Worm (Caenorhabditis elegans) whole organism, young adult: ENCODE data around the gene lsd-1.
A peak's percentile ranks its signal among the peaks of the same experiment; 100 is the strongest.

Experiments
- F10E7.11 ChIP-seq: sonication (generic microtip); optimal IDR thresholded peaks from 2 replicates; lab custom pipeline; 2017; ENCODE audit warnings: mild to moderate bottlenecking, missing genetic modification characterization, moderate library complexity, missing compliant biosample characterization
- F23B12.7 ChIP-seq: sonication (generic microtip); optimal IDR thresholded peaks from 2 replicates; lab custom pipeline; 2017; ENCODE audit warnings: missing genetic modification characterization, mild to moderate bottlenecking, missing compliant biosample characterization, antibody characterized with exemption, moderate library complexity; ENCODE audit not compliant: insufficient read depth
- F33H1.4 ChIP-seq: fragments of 200-800 bp; sonication (Bioruptor generic); IDR thresholded peaks from 2 replicates; pipeline ENCODE4 v1.3.6; 2022; ENCODE audit warnings: missing genetic modification reagents, missing genetic modification characterization, missing compliant biosample characterization
- F39B2.1 ChIP-seq: fragments of 200-800 bp; sonication (Bioruptor generic); IDR thresholded peaks from 2 replicates; pipeline ENCODE4 v1.3.6; 2022; ENCODE audit warnings: missing genetic modification reagents, missing genetic modification characterization, missing compliant biosample characterization
- F52B5.7 ChIP-seq: sonication (generic microtip); optimal IDR thresholded peaks from 2 replicates; lab custom pipeline; 2016; ENCODE audit warnings: mild to moderate bottlenecking, missing genetic modification characterization, missing compliant biosample characterization
- F57C9.4 ChIP-seq: sonication (generic microtip); optimal IDR thresholded peaks from 2 replicates; lab custom pipeline; 2017; ENCODE audit warnings: mild to moderate bottlenecking, missing genetic modification characterization, missing compliant biosample characterization
- T26A5.8 ChIP-seq: sonication (generic microtip); optimal IDR thresholded peaks from 2 replicates; lab custom pipeline; 2016; ENCODE audit warnings: missing genetic modification characterization, missing compliant biosample characterization
- Y56A3A.18 ChIP-seq: fragments of 200-800 bp; sonication (Bioruptor generic); IDR thresholded peaks from 2 replicates; pipeline ENCODE4 v1.3.6; 2022; ENCODE audit warnings: missing genetic modification reagents, missing genetic modification characterization, missing compliant biosample characterization
- Y79H2A.3 ChIP-seq: fragments of 200-800 bp; sonication (Bioruptor generic); conservative IDR thresholded peaks from 2 replicates; pipeline ENCODE4 v1.3.6; 2022; ENCODE audit warnings: missing genetic modification reagents, missing genetic modification characterization, missing compliant biosample characterization
- Y95B8A.8 ChIP-seq: fragments of 200-800 bp; sonication (Bioruptor generic); IDR thresholded peaks from 2 replicates; pipeline ENCODE4 v1.3.6; 2022; ENCODE audit warnings: missing genetic modification reagents, missing genetic modification characterization, missing compliant biosample characterization
- ZK185.1 ChIP-seq: sonication (generic microtip); optimal IDR thresholded peaks from 2 replicates; lab custom pipeline; 2016; ENCODE audit warnings: mild to moderate bottlenecking, missing genetic modification characterization, missing compliant biosample characterization; ENCODE audit not compliant: poor library complexity, severe bottlenecking
- aptf-2 ChIP-seq: fragments of 200-800 bp; sonication (Bioruptor generic); conservative IDR thresholded peaks from 2 replicates; pipeline ENCODE4 v1.3.6; 2022; ENCODE audit warnings: missing genetic modification reagents, missing genetic modification characterization, missing compliant biosample characterization
- attf-5 ChIP-seq: fragments of 200-800 bp; sonication (Bioruptor generic); optimal IDR thresholded peaks from 2 replicates; lab custom pipeline; 2018; ENCODE audit warnings: mild to moderate bottlenecking, missing genetic modification characterization, missing compliant biosample characterization
- cebp-1 ChIP-seq, 2 experiments: fragments of 200-800 bp in 1 of 2; sonication (Bioruptor generic) in 1 of 2; sonication (generic microtip) in 1 of 2; IDR thresholded peaks in 1 of 2; optimal IDR thresholded peaks in 1 of 2; 2 replicates each; pipeline versions ENCODE4 v1.3.6 to Lab custom; 2017 to 2022; ENCODE audit warnings: missing compliant biosample characterization in 2 of 2, missing genetic modification characterization in 2 of 2, mild to moderate bottlenecking in 1 of 2, missing genetic modification reagents in 1 of 2, moderate library complexity in 1 of 2
- cebp-2 ChIP-seq: fragments of 200-800 bp; sonication (Bioruptor generic); IDR thresholded peaks from 2 replicates; pipeline ENCODE4 v1.3.6; 2022; ENCODE audit warnings: missing genetic modification characterization, missing compliant biosample characterization
- dpl-1 ChIP-seq: fragments of 150-350 bp; optimal IDR thresholded peaks from 2 replicates; lab custom pipeline; 2014; ENCODE audit warnings: missing biosample characterization, missing genetic modification reagents, missing genetic modification characterization
- efl-1 ChIP-seq: fragments of 150-350 bp; optimal IDR thresholded peaks from 2 replicates; lab custom pipeline; 2014; ENCODE audit warnings: missing biosample characterization, missing genetic modification reagents, missing genetic modification characterization
- fkh-3 ChIP-seq: sonication (generic microtip); optimal IDR thresholded peaks from 2 replicates; lab custom pipeline; 2016; ENCODE audit warnings: mild to moderate bottlenecking, missing genetic modification characterization, missing compliant biosample characterization
- him-1 ChIP-seq: sonication (generic microtip); optimal IDR thresholded peaks from 2 replicates; lab custom pipeline; 2016; ENCODE audit warnings: missing genotype, missing genetic modification reagents, missing genetic modification characterization, missing compliant biosample characterization
- hlh-26 ChIP-seq: fragments of 200-800 bp; sonication (Bioruptor generic); conservative IDR thresholded peaks from 2 replicates; pipeline ENCODE4 v1.3.6; 2022; ENCODE audit warnings: missing genetic modification reagents, missing genetic modification characterization, missing compliant biosample characterization
- hrde-1 ChIP-seq: sonication (generic microtip); optimal IDR thresholded peaks from 2 replicates; lab custom pipeline; 2016; ENCODE audit warnings: missing genetic modification characterization, mild to moderate bottlenecking, missing compliant biosample characterization, moderate library complexity, missing genotype, missing genetic modification reagents, borderline replicate concordance
- let-607 ChIP-seq, 2 experiments: fragments of 200-800 bp in 1 of 2; sonication (Bioruptor generic) in 1 of 2; sonication (generic microtip) in 1 of 2; optimal IDR thresholded peaks; 2 replicates each; lab custom pipeline; 2016 to 2018; ENCODE audit warnings: mild to moderate bottlenecking in 2 of 2, missing compliant biosample characterization in 2 of 2, missing genetic modification characterization in 2 of 2, moderate library complexity in 2 of 2, missing genotype in 1 of 2
- lin-35 ChIP-seq, 3 experiments: fragments of 150-350 bp in 2 of 3; sonication (generic microtip) in 1 of 3; optimal IDR thresholded peaks; 2 replicates each; lab custom pipeline; 2014 to 2018; ENCODE audit warnings: missing biosample characterization in 3 of 3, missing genetic modification characterization in 3 of 3, missing genetic modification reagents in 3 of 3
- lsy-27 ChIP-seq: sonication (generic microtip); optimal IDR thresholded peaks from 2 replicates; lab custom pipeline; 2017; ENCODE audit warnings: missing genetic modification characterization, mild to moderate bottlenecking, missing compliant biosample characterization, antibody characterized with exemption, missing genotype, borderline replicate concordance; ENCODE audit not compliant: insufficient read depth
- madf-3 ChIP-seq: fragments of 200-800 bp; sonication (Bioruptor generic); IDR thresholded peaks from 2 replicates; pipeline ENCODE4 v1.3.6; 2022; ENCODE audit warnings: missing genetic modification reagents, missing genetic modification characterization, missing compliant biosample characterization
- mxl-1 ChIP-seq: sonication (generic microtip); optimal IDR thresholded peaks from 2 replicates; lab custom pipeline; 2016; ENCODE audit warnings: missing genetic modification characterization, missing compliant biosample characterization
- nfya-1 ChIP-seq: sonication (generic microtip); optimal IDR thresholded peaks from 2 replicates; lab custom pipeline; 2017; ENCODE audit warnings: antibody characterized with exemption, missing compliant biosample characterization, missing genetic modification characterization, borderline replicate concordance; ENCODE audit not compliant: insufficient read depth
- nfya-2 ChIP-seq: fragments of 200-800 bp; sonication (Bioruptor generic); IDR thresholded peaks from 2 replicates; pipeline ENCODE4 v1.3.6; 2022; ENCODE audit warnings: missing genetic modification reagents, missing genetic modification characterization, missing compliant biosample characterization
- pbrm-1 ChIP-seq: fragments of 200-800 bp; sonication (Bioruptor generic); IDR thresholded peaks from 2 replicates; pipeline ENCODE4 v1.3.6; 2022; ENCODE audit warnings: missing genetic modification reagents, missing genetic modification characterization, missing compliant biosample characterization
- pha-4 ChIP-seq: fragments of 150-350 bp; sonication (generic microtip); optimal IDR thresholded peaks from 2 replicates; lab custom pipeline; 2014; ENCODE audit warnings: missing biosample characterization, missing genetic modification reagents, missing genetic modification characterization
- rcor-1 ChIP-seq: fragments of 200-800 bp; sonication (Bioruptor generic); IDR thresholded peaks from 2 replicates; pipeline ENCODE4 v1.3.6; 2022; ENCODE audit warnings: missing genetic modification reagents, missing genetic modification characterization, missing compliant biosample characterization
- repo-1 ChIP-seq: sonication (generic microtip); optimal IDR thresholded peaks from 2 replicates; lab custom pipeline; 2017; ENCODE audit warnings: mild to moderate bottlenecking, missing genetic modification characterization, missing compliant biosample characterization
- sea-2 ChIP-seq: fragments of 200-800 bp; sonication (Bioruptor generic); IDR thresholded peaks from 2 replicates; pipeline ENCODE4 v1.3.6; 2022; ENCODE audit warnings: missing genetic modification characterization, missing compliant biosample characterization
- snpc-1.3 ChIP-seq: sonication (generic microtip); optimal IDR thresholded peaks from 2 replicates; lab custom pipeline; 2017; ENCODE audit warnings: missing genetic modification characterization, mild to moderate bottlenecking, missing compliant biosample characterization, antibody characterized with exemption, moderate library complexity, missing genotype, missing genetic modification reagents; ENCODE audit not compliant: insufficient read depth
- snpc-4 ChIP-seq, 5 experiments: fragments of 150-350 bp in 1 of 5; sonication (generic microtip) in 4 of 5; optimal IDR thresholded peaks; 2 replicates each; lab custom pipeline; 2014 to 2018; ENCODE audit warnings: missing genetic modification characterization in 5 of 5, missing biosample characterization in 3 of 5, antibody characterized with exemption in 2 of 5, mild to moderate bottlenecking in 2 of 5, missing compliant biosample characterization in 2 of 5, missing genotype in 2 of 5, moderate library complexity in 2 of 5, missing genetic modification reagents in 1 of 5
- xnd-1 ChIP-seq: sonication (generic microtip); optimal IDR thresholded peaks from 2 replicates; lab custom pipeline; 2016; ENCODE audit warnings: missing genotype, missing genetic modification reagents, missing genetic modification characterization, missing compliant biosample characterization
- ztf-6 ChIP-seq: fragments of 200-800 bp; sonication (Bioruptor generic); IDR thresholded peaks from 2 replicates; pipeline ENCODE4 v1.3.6; 2022; ENCODE audit warnings: missing genetic modification reagents, missing genetic modification characterization, missing compliant biosample characterization

Gene lsd-1

DNA sequence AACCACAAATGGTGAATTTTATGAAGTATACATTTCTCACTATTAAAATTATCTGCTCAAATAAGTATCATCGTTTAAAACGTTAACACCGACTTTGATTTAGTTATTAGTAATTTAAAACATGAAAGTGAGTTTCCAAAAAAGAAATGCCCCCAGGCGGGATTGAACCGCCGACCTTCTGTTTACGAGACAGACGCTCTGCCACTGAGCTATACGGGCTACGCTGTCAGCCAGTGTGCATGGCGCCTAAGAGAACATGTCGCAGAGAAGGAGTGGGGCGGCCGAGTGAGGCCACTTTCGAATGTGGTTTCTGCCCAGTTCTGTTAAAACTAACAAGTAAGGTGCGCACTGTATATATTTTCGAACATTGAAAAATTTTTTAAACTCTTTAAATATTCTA, 13.7 kb upstream of the lsd-1 start (continued):
- TF ChIP-seq fkh-3 (tag; lab: Kevin White, UChicago) = peak; percentile 13
- no peak for TF ChIP-seq ztf-6 (GFP tag; lab: Robert Waterston, UW)
- TF ChIP-seq Y95B8A.8 (GFP tag; lab: Robert Waterston, UW) = no peak
- peak; percentile 31 for TF ChIP-seq mxl-1 (tag; lab: Kevin White, UChicago)
- TF ChIP-seq F52B5.7 = peak; percentile 66
- TF ChIP-seq nfya-1 = no peak
- TF ChIP-seq F39B2.1 = no peak
- peak; percentile 45 for TF ChIP-seq F23B12.7 (tag; lab: Kevin White, UChicago)
- TF ChIP-seq lin-35 (GFP tag; optimal IDR thresholded peaks at IDR 0.05; lab: Kevin White, UChicago) = no peak
- no peak for TF ChIP-seq xnd-1
- TF ChIP-seq cebp-2 (GFP tag; lab: Robert Waterston, UW) = no peak
- peak; percentile 93 for TF ChIP-seq ZK185.1
- peak in 1 of 2 experiments; percentile 54 for TF ChIP-seq let-607 (tag; optimal IDR thresholded peaks at IDR 0.05; lab: Kevin White, UChicago)
- peak; percentile 33 for TF ChIP-seq snpc-4 (GFP tag; optimal IDR thresholded peaks at IDR 0.05; lab: Kevin White, UChicago)
- peak in 3 of 4 experiments; percentile 20 to 75 (median 61) for TF ChIP-seq snpc-4 (tag; optimal IDR thresholded peaks at IDR 0.05; lab: Kevin White, UChicago)
- TF ChIP-seq rcor-1 = peak; percentile 81
- no peak for TF ChIP-seq hlh-26 (GFP tag; lab: Robert Waterston, UW)
- TF ChIP-seq him-1 (tag; lab: Kevin White, UChicago) = peak; percentile 91
- TF ChIP-seq hrde-1 = peak; percentile 18
- no peak for TF ChIP-seq pha-4 (tag; lab: Kevin White, UChicago)
- TF ChIP-seq nfya-2 (GFP tag; lab: Robert Waterston, UW) = no peak
- TF ChIP-seq attf-5 (GFP tag; lab: Kevin White, UChicago) = peak; percentile 43
- no peak for TF ChIP-seq dpl-1 (GFP tag; lab: Kevin White, UChicago)
- TF ChIP-seq madf-3 (GFP tag; lab: Robert Waterston, UW) = no peak
- TF ChIP-seq pbrm-1 (GFP tag; lab: Robert Waterston, UW) = peak; percentile 87
- TF ChIP-seq F57C9.4 (tag; lab: Kevin White, UChicago) = no peak
- TF ChIP-seq cebp-1 (GFP tag; IDR thresholded peaks at IDR 0.05; lab: Robert Waterston, UW) = 0 out of 2 replicates have a peak, but pooled peaks have one; percentile 25
- peak; percentile 73 for TF ChIP-seq cebp-1 (tag; optimal IDR thresholded peaks at IDR 0.05; lab: Kevin White, UChicago)
- no peak for TF ChIP-seq efl-1
- TF ChIP-seq F10E7.11 = no peak
- TF ChIP-seq T26A5.8 = peak; percentile 49
- TF ChIP-seq lsy-27 (tag; lab: Kevin White, UChicago) = no peak
- TF ChIP-seq Y56A3A.18 (GFP tag; lab: Robert Waterston, UW) = peak; percentile 76; the same call in 1 of the 2 replicates
- 0 out of 2 replicates have a peak, but pooled peaks have one; percentile 42 for TF ChIP-seq aptf-2 (GFP tag; lab: Robert Waterston, UW)
- TF ChIP-seq snpc-1.3 = peak; percentile 84
- no peak for TF ChIP-seq Y79H2A.3 (GFP tag; lab: Robert Waterston, UW)
- no peak for TF ChIP-seq F33H1.4 (GFP tag; lab: Robert Waterston, UW)
- peak; percentile 5 for TF ChIP-seq repo-1 (tag; lab: Kevin White, UChicago)
- 0 out of 2 replicates have a peak, but pooled peaks have one; percentile 12 for TF ChIP-seq sea-2 (GFP tag; lab: Robert Waterston, UW)
